Fruit fly (Drosophila melanogaster): ENCODE data around the gene Creld.

- TF ChIP-seq psq (optimal IDR thresholded peaks at IDR 0.05) (no peak), Dll (optimal IDR thresholded peaks at IDR 0.05) (no peak), usp (GFP tag; optimal IDR thresholded peaks at IDR 0.05) (no peak), CG8478 (optimal IDR thresholded peaks at IDR 0.05) (no peak), pan (optimal IDR thresholded peaks at IDR 0.05) (no peak), EcR (GFP tag; optimal IDR thresholded peaks at IDR 0.05) (no peak)
These were observed 28.5 kb downstream of the Creld start, which contains the start of gene CG3164 for dm6 chr2L:130691-131090.

Measured in whole organism.